Worm (Caenorhabditis elegans) whole organism, young adult: ENCODE results near the gene clec-88.

Source experiments
- C06A6.2 ChIP-seq: fragments of 200-800 bp; sonication (Bioruptor generic); conservative IDR thresholded peaks from 2 replicates; pipeline ENCODE4 v1.3.6; 2022; ENCODE audit warnings: missing genetic modification characterization, missing compliant biosample characterization
- C17E4.6 ChIP-seq: fragments of 200-800 bp; sonication (Bioruptor generic); IDR thresholded peaks from 2 replicates; pipeline ENCODE4 v1.3.6; 2022; ENCODE audit warnings: missing genetic modification reagents, missing genetic modification characterization, missing compliant biosample characterization
- F10E7.11 ChIP-seq: sonication (generic microtip); optimal IDR thresholded peaks from 2 replicates; lab custom pipeline; 2017; ENCODE audit warnings: mild to moderate bottlenecking, missing genetic modification characterization, moderate library complexity, missing compliant biosample characterization
- F23B12.7 ChIP-seq: sonication (generic microtip); optimal IDR thresholded peaks from 2 replicates; lab custom pipeline; 2017; ENCODE audit warnings: missing genetic modification characterization, mild to moderate bottlenecking, missing compliant biosample characterization, antibody characterized with exemption, moderate library complexity; ENCODE audit not compliant: insufficient read depth
- F57C9.4 ChIP-seq: sonication (generic microtip); optimal IDR thresholded peaks from 2 replicates; lab custom pipeline; 2017; ENCODE audit warnings: mild to moderate bottlenecking, missing genetic modification characterization, missing compliant biosample characterization
- K11D2.4 ChIP-seq: fragments of 200-800 bp; sonication (Bioruptor generic); IDR thresholded peaks from 2 replicates; pipeline ENCODE4 v1.3.6; 2022; ENCODE audit warnings: missing genetic modification reagents, missing genetic modification characterization, missing compliant biosample characterization
- T07F8.4 ChIP-seq: sonication (generic microtip); optimal IDR thresholded peaks from 2 replicates; lab custom pipeline; 2016; ENCODE audit warnings: mild to moderate bottlenecking, missing genetic modification characterization, moderate library complexity, missing compliant biosample characterization
- akir-1 ChIP-seq: fragments of 200-800 bp; sonication (Bioruptor generic); optimal IDR thresholded peaks from 2 replicates; lab custom pipeline; 2018; ENCODE audit warnings: mild to moderate bottlenecking, missing genetic modification characterization, moderate library complexity, missing compliant biosample characterization
- athp-1 ChIP-seq: sonication (generic microtip); optimal IDR thresholded peaks from 2 replicates; lab custom pipeline; 2017; ENCODE audit warnings: mild to moderate bottlenecking, missing genetic modification characterization, missing compliant biosample characterization
- bed-1 ChIP-seq: fragments of 200-800 bp; sonication (Bioruptor generic); IDR thresholded peaks from 2 replicates; pipeline ENCODE4 v1.3.6; 2022; ENCODE audit warnings: missing genetic modification reagents, missing genetic modification characterization, missing compliant biosample characterization
- ceh-100 ChIP-seq: fragments of 200-800 bp; sonication (Bioruptor generic); IDR thresholded peaks from 2 replicates; pipeline ENCODE4 v1.3.6; 2022; ENCODE audit warnings: missing genetic modification reagents, missing genetic modification characterization, missing compliant biosample characterization
- dpff-1 ChIP-seq: sonication (generic microtip); optimal IDR thresholded peaks from 2 replicates; lab custom pipeline; 2017; ENCODE audit warnings: mild to moderate bottlenecking, missing genetic modification characterization, missing compliant biosample characterization
- dpl-1 ChIP-seq: fragments of 150-350 bp; optimal IDR thresholded peaks from 2 replicates; lab custom pipeline; 2014; ENCODE audit warnings: missing biosample characterization, missing genetic modification reagents, missing genetic modification characterization
- efl-1 ChIP-seq: fragments of 150-350 bp; optimal IDR thresholded peaks from 2 replicates; lab custom pipeline; 2014; ENCODE audit warnings: missing biosample characterization, missing genetic modification reagents, missing genetic modification characterization
- egl-18 ChIP-seq: fragments of 200-800 bp; sonication (Bioruptor generic); IDR thresholded peaks from 2 replicates; pipeline ENCODE4 v1.3.6; 2022; ENCODE audit warnings: missing genetic modification reagents, missing genetic modification characterization, missing compliant biosample characterization
- egl-44 ChIP-seq: fragments of 200-800 bp; sonication (Bioruptor generic); IDR thresholded peaks from 2 replicates; pipeline ENCODE4 v1.3.6; 2022; ENCODE audit warnings: missing genetic modification reagents, missing genetic modification characterization, missing compliant biosample characterization
- ekl-4 ChIP-seq: fragments of 200-800 bp; sonication (Bioruptor generic); IDR thresholded peaks from 2 replicates; pipeline ENCODE4 v1.3.6; 2022; ENCODE audit warnings: missing genetic modification reagents, missing genetic modification characterization, missing compliant biosample characterization
- him-1 ChIP-seq: sonication (generic microtip); optimal IDR thresholded peaks from 2 replicates; lab custom pipeline; 2016; ENCODE audit warnings: missing genotype, missing genetic modification reagents, missing genetic modification characterization, missing compliant biosample characterization
- hlh-26 ChIP-seq: fragments of 200-800 bp; sonication (Bioruptor generic); conservative IDR thresholded peaks from 2 replicates; pipeline ENCODE4 v1.3.6; 2022; ENCODE audit warnings: missing genetic modification reagents, missing genetic modification characterization, missing compliant biosample characterization
- hmg-1.2 ChIP-seq: fragments of 200-800 bp; sonication (Bioruptor generic); IDR thresholded peaks from 2 replicates; pipeline ENCODE4 v1.3.6; 2022; ENCODE audit warnings: missing genetic modification reagents, missing genetic modification characterization, missing compliant biosample characterization
- hrde-1 ChIP-seq: sonication (generic microtip); optimal IDR thresholded peaks from 2 replicates; lab custom pipeline; 2016; ENCODE audit warnings: missing genetic modification characterization, mild to moderate bottlenecking, missing compliant biosample characterization, moderate library complexity, missing genotype, missing genetic modification reagents, borderline replicate concordance
- let-526 ChIP-seq: fragments of 200-800 bp; sonication (Bioruptor generic); IDR thresholded peaks from 2 replicates; pipeline ENCODE4 v1.3.6; 2022; ENCODE audit warnings: missing genetic modification reagents, missing genetic modification characterization, missing compliant biosample characterization
- let-607 ChIP-seq, 2 experiments: fragments of 200-800 bp in 1 of 2; sonication (Bioruptor generic) in 1 of 2; sonication (generic microtip) in 1 of 2; optimal IDR thresholded peaks; 2 replicates each; lab custom pipeline; 2016 to 2018; ENCODE audit warnings: mild to moderate bottlenecking in 2 of 2, missing compliant biosample characterization in 2 of 2, missing genetic modification characterization in 2 of 2, moderate library complexity in 2 of 2, missing genotype in 1 of 2
- lin-35 ChIP-seq, 3 experiments: fragments of 150-350 bp in 2 of 3; sonication (generic microtip) in 1 of 3; optimal IDR thresholded peaks; 2 replicates each; lab custom pipeline; 2014 to 2018; ENCODE audit warnings: missing biosample characterization in 3 of 3, missing genetic modification characterization in 3 of 3, missing genetic modification reagents in 3 of 3
- lsy-27 ChIP-seq: sonication (generic microtip); optimal IDR thresholded peaks from 2 replicates; lab custom pipeline; 2017; ENCODE audit warnings: missing genetic modification characterization, mild to moderate bottlenecking, missing compliant biosample characterization, antibody characterized with exemption, missing genotype, borderline replicate concordance; ENCODE audit not compliant: insufficient read depth
- madf-6 ChIP-seq: fragments of 200-800 bp; sonication (Bioruptor generic); IDR thresholded peaks from 2 replicates; pipeline ENCODE4 v1.3.6; 2022; ENCODE audit warnings: missing genetic modification reagents, missing genetic modification characterization, missing compliant biosample characterization
- mcd-1 ChIP-seq: fragments of 200-800 bp; sonication (Bioruptor generic); IDR thresholded peaks from 2 replicates; pipeline ENCODE4 v1.3.6; 2022; ENCODE audit warnings: missing genetic modification reagents, missing genetic modification characterization, missing compliant biosample characterization
- mel-28 ChIP-seq: sonication (generic microtip); optimal IDR thresholded peaks from 2 replicates; lab custom pipeline; 2016; ENCODE audit warnings: borderline replicate concordance, mild to moderate bottlenecking, missing genetic modification characterization, missing compliant biosample characterization
- nfyb-1 ChIP-seq: fragments of 200-800 bp; sonication (Bioruptor generic); IDR thresholded peaks from 2 replicates; pipeline ENCODE4 v1.3.6; 2022; ENCODE audit warnings: missing genetic modification reagents, missing genetic modification characterization, missing compliant biosample characterization
- nhr-90 ChIP-seq: sonication (generic microtip); optimal IDR thresholded peaks from 2 replicates; lab custom pipeline; 2016; ENCODE audit warnings: missing genotype, mild to moderate bottlenecking, missing genetic modification characterization, missing compliant biosample characterization
- repo-1 ChIP-seq: sonication (generic microtip); optimal IDR thresholded peaks from 2 replicates; lab custom pipeline; 2017; ENCODE audit warnings: mild to moderate bottlenecking, missing genetic modification characterization, missing compliant biosample characterization
- sdz-38 ChIP-seq: sonication (generic microtip); optimal IDR thresholded peaks from 2 replicates; lab custom pipeline; 2016; ENCODE audit warnings: missing genotype, missing genetic modification characterization, missing compliant biosample characterization
- snpc-1.1 ChIP-seq: sonication (generic microtip); optimal IDR thresholded peaks from 2 replicates; lab custom pipeline; 2017; ENCODE audit warnings: missing genetic modification characterization, mild to moderate bottlenecking, missing compliant biosample characterization, antibody characterized with exemption, moderate library complexity, missing genotype, missing genetic modification reagents; ENCODE audit not compliant: insufficient read depth
- snpc-3.4 ChIP-seq: sonication (generic microtip); optimal IDR thresholded peaks from 2 replicates; lab custom pipeline; 2017; ENCODE audit warnings: missing genetic modification characterization, mild to moderate bottlenecking, missing compliant biosample characterization, antibody characterized with exemption, moderate library complexity, missing genotype, missing genetic modification reagents
- snpc-4 ChIP-seq, 5 experiments: fragments of 150-350 bp in 1 of 5; sonication (generic microtip) in 4 of 5; optimal IDR thresholded peaks; 2 replicates each; lab custom pipeline; 2014 to 2018; ENCODE audit warnings: missing genetic modification characterization in 5 of 5, missing biosample characterization in 3 of 5, antibody characterized with exemption in 2 of 5, mild to moderate bottlenecking in 2 of 5, missing compliant biosample characterization in 2 of 5, missing genotype in 2 of 5, moderate library complexity in 2 of 5, missing genetic modification reagents in 1 of 5
- sptf-2 ChIP-seq: fragments of 200-800 bp; sonication (Bioruptor generic); optimal IDR thresholded peaks from 2 replicates; lab custom pipeline; 2018; ENCODE audit warnings: mild to moderate bottlenecking, missing genetic modification characterization, missing compliant biosample characterization
- xnd-1 ChIP-seq: sonication (generic microtip); optimal IDR thresholded peaks from 2 replicates; lab custom pipeline; 2016; ENCODE audit warnings: missing genotype, missing genetic modification reagents, missing genetic modification characterization, missing compliant biosample characterization
- zfh-2 ChIP-seq: fragments of 200-800 bp; sonication (Bioruptor generic); conservative IDR thresholded peaks from 2 replicates; pipeline ENCODE4 v1.3.6; 2022; ENCODE audit warnings: missing genetic modification reagents, missing genetic modification characterization, missing compliant biosample characterization
- ztf-25 ChIP-seq: fragments of 200-800 bp; sonication (Bioruptor generic); IDR thresholded peaks from 2 replicates; pipeline ENCODE4 v1.3.6; 2022; ENCODE audit warnings: missing genetic modification reagents, missing genetic modification characterization, missing compliant biosample characterization
- ztf-3 ChIP-seq: fragments of 200-800 bp; sonication (Bioruptor generic); optimal IDR thresholded peaks from 2 replicates; lab custom pipeline; 2018; ENCODE audit warnings: mild to moderate bottlenecking, missing genetic modification characterization, missing compliant biosample characterization
- ztf-6 ChIP-seq: fragments of 200-800 bp; sonication (Bioruptor generic); IDR thresholded peaks from 2 replicates; pipeline ENCODE4 v1.3.6; 2022; ENCODE audit warnings: missing genetic modification reagents, missing genetic modification characterization, missing compliant biosample characterization

The clec-88 gene

DNA sequence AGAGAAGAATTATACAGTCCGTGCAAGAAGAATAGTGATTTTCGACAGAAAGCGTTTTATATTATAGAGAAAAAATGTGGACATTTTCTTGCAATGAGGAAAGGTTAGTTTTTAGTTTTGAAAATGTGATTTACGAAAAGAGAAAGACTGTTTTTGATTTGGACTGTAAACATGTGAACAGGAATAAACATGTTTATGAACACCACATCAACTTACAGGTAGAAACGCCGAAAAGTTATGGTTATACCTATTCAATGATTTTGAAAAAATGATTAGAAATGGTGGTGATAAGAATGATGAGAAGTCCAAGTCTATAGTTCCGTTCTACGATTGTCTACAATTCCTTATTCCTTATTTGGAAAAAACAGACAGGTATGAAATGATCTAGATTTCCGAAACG is 21.0 kb upstream of the clec-88 start:
- TF ChIP-seq bed-1 (GFP tag; lab: Robert Waterston, UW) (no peak), C06A6.2 (GFP tag; lab: Robert Waterston, UW) (no peak), sdz-38 (tag; lab: Kevin White, UChicago) (no peak), ceh-100 (GFP tag; lab: Robert Waterston, UW) (no peak), C17E4.6 (GFP tag; lab: Robert Waterston, UW) (no peak), hrde-1 (no peak), lin-35 (GFP tag; optimal IDR thresholded peaks at IDR 0.05; lab: Kevin White, UChicago) (no peak), dpff-1 (tag; lab: Kevin White, UChicago) (no peak), F23B12.7 (tag; lab: Kevin White, UChicago) (no peak), let-607 (tag; optimal IDR thresholded peaks at IDR 0.05; lab: Kevin White, UChicago) (no peak), egl-44 (GFP tag; lab: Robert Waterston, UW) (no peak), mel-28 (tag; lab: Kevin White, UChicago) (no peak), athp-1 (tag; lab: Kevin White, UChicago) (no peak), snpc-4 (GFP tag; optimal IDR thresholded peaks at IDR 0.05; lab: Kevin White, UChicago) (no peak), snpc-4 (tag; optimal IDR thresholded peaks at IDR 0.05; lab: Kevin White, UChicago) (no peak), efl-1 (GFP tag; lab: Kevin White, UChicago) (no peak)

DNA sequence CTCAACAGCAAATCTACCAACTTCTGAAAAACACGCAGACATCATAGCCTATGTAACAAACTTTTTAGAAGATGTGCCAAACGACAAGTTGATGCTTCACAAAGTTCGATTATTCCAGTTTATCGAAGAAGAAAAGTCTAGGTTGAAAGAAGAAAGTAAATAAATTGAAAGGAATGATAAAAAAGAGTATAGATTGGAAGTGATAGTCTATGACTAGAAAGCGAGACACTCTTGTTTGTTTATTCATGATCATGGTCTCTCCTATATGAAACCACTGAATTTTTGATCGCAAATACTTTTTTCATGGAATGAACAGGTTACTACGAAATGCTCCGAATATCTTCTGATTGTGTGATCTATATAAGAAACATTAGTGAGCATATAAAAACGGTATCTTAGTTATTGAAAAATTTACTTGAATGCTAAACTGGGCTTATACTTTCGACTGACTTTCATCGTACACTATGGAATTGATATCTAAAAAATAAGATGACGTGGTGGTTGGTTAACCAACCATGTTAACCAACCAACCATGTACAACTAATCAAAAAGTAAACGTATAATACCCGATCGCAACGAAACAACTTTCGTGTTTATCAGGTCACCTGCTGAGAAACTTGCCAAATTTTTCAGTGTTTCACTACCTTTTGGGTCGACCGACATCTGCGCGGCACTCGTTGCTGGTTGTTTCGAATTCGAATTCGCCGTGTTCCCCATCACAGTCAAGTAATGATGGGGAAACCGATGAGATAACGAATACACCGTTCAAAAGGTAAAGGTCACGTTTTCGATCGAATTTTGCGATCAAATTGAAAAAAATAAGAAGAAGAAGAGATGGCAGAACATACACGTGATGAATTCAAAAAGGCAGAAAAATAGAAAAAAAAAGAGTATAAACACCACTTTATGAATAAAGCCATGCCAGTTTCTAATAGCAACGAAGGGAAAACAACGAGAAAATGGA is 20.0 kb upstream of the clec-88 start, which contains the start of gene C32D5.8:
C32D5.8 (minus strand) TSS at position 770 of the 964 bp plus-strand sequence.
- no peak for TF ChIP-seq dpl-1
- no peak for TF ChIP-seq ztf-6
- TF ChIP-seq mcd-1: no peak
- TF ChIP-seq hlh-26: no peak
- TF ChIP-seq F10E7.11 (tag; lab: Kevin White, UChicago): no peak

DNA sequence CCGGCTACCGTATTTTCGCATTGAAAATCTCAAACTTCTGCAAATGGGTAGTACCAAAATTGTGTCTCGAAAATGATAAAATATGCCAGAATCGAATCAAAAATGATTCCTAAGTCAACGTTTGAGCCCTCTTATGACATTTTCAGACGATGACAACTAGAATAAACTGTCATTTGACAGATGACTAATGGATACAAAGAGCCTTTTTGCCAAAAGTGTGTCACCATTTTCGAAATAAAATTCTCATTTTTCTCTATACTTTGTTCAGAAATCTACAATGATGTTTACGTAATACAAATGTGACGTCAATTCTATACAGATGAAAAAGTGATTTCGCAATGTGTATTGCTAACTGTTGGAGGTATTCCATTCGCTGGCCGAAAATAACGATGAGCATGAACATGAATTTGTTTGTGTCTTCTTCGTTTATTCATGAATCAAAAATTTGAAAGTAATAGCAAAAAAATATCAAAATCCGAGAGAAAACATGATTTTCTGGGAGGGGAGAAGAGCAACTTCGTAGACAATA is 18.9 kb upstream of the clec-88 start:
- TF ChIP-seq lsy-27 (tag; lab: Kevin White, UChicago): no peak
- peak; percentile 93 for TF ChIP-seq K11D2.4
- TF ChIP-seq zfh-2: no peak
- no peak for TF ChIP-seq sptf-2 (GFP tag; lab: Kevin White, UChicago)
- peak; percentile 30; the same call in 1 of the 2 replicates for TF ChIP-seq ztf-25 (GFP tag; lab: Robert Waterston, UW)
- TF ChIP-seq hmg-1.2: peak; percentile 42
- TF ChIP-seq egl-18 (GFP tag; lab: Robert Waterston, UW): no peak
- peak; percentile 66 for TF ChIP-seq ztf-3 (GFP tag; lab: Kevin White, UChicago)
- TF ChIP-seq nhr-90: peak; percentile 13
- TF ChIP-seq madf-6: peak; percentile 29; the same call in 1 of the 2 replicates
- no peak for TF ChIP-seq T07F8.4 (tag; lab: Kevin White, UChicago)
- peak; percentile 62; the same call in 1 of the 2 replicates for TF ChIP-seq let-526 (GFP tag; lab: Robert Waterston, UW)
- TF ChIP-seq C06A6.2 (GFP tag; lab: Robert Waterston, UW): peak; percentile 67
- TF ChIP-seq xnd-1 (tag; lab: Kevin White, UChicago): no peak
- peak; percentile 86 for TF ChIP-seq F57C9.4
- TF ChIP-seq ekl-4 (GFP tag; lab: Robert Waterston, UW): peak; percentile 73; the same call in 1 of the 2 replicates
- TF ChIP-seq akir-1 (GFP tag; lab: Kevin White, UChicago): peak; percentile 52
- no peak for TF ChIP-seq egl-44 (GFP tag; lab: Robert Waterston, UW)
- TF ChIP-seq him-1: peak; percentile 3
- no peak for TF ChIP-seq snpc-1.1 (tag; lab: Kevin White, UChicago)
- no peak for TF ChIP-seq snpc-3.4 (tag; lab: Kevin White, UChicago)
- TF ChIP-seq nfyb-1 (GFP tag; lab: Robert Waterston, UW): peak; percentile 95
- peak; percentile 97 for TF ChIP-seq repo-1 (tag; lab: Kevin White, UChicago)
